Fruit fly (Drosophila melanogaster) whole organism: ENCODE data around the gene park.
A peak's percentile ranks its signal among the peaks of the same experiment; 100 is the strongest.

Source experiments
- CG8478 ChIP-seq: fragments of >200 bp; optimal IDR thresholded peaks from 2 replicates; lab custom pipeline; 2018; ENCODE audit warnings: inconsistent platforms
- Dll ChIP-seq: fragments of >200 bp; optimal IDR thresholded peaks from 2 replicates; lab custom pipeline; 2017
- EcR ChIP-seq, 2 experiments: fragments of >200 bp; optimal IDR thresholded peaks; 2 replicates each; lab custom pipeline; 2017; ENCODE audit warnings: missing biosample characterization in 2 of 2, missing genetic modification characterization in 2 of 2, missing genetic modification reagents in 2 of 2
- pan ChIP-seq: fragments of >200 bp; optimal IDR thresholded peaks from 2 replicates; lab custom pipeline; 2017
- psq ChIP-seq: fragments of >200 bp; optimal IDR thresholded peaks from 2 replicates; lab custom pipeline; 2017
- usp ChIP-seq: fragments of >200 bp; optimal IDR thresholded peaks from 2 replicates; lab custom pipeline; 2017; ENCODE audit warnings: missing biosample characterization, missing genetic modification characterization, mixed read lengths

The park gene

DNA sequence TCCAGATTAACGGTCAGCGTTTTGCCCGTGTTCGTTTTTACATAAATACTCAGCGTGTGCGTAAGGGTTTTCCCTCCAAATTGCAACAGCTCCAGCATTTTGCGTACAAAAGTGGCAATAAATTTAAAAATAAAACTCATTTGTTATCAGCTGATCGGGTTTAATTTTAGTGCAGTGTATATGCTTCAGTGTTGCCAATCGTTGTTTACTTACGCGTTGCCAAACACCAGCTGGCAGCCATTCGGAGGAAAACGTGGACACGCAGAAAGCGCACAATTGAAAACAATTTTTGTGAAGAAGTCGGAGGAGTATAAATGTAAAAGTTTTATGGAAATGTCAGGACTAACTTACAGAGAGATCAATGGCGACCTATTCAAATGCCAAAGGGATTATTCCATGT lies at the start of gene park, which contains the start of gene Targ3:
Gene park, minus strand, starts transcription at position 291 of the 400 bp plus-strand sequence.
Gene Targ3, plus strand, starts transcription at position 269 of the 400 bp plus-strand sequence.
- no peak for TF ChIP-seq psq (lab: Kevin White, UChicago)
- TF ChIP-seq CG8478 (lab: Kevin White, UChicago): no peak
- TF ChIP-seq pan (lab: Kevin White, UChicago): no peak
- TF ChIP-seq usp (GFP tag; lab: Kevin White, UChicago): no peak
- no peak for TF ChIP-seq EcR (GFP tag; optimal IDR thresholded peaks at IDR 0.05; lab: Kevin White, UChicago)
- TF ChIP-seq Dll (lab: Kevin White, UChicago): no peak

DNA sequence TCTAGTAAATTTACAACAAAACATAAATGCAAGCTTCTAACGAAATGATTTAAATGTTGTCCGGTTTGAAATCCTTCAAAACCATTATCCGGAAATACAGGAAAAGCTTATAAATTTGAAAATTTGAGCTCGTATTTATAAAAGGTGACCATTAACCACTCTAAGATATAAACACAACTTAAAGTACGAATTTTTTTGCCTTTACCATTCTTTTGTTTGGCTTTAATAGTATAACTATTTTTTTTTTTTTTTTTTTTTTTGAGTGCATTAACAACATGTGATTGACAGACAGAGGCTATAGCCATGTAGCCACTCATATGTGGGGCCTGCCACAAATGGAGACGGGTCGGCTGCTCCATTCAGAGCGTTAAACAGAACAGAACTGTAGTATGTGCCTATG lies 46.8 kb upstream of the park start:
- TF ChIP-seq EcR (GFP tag; optimal IDR thresholded peaks at IDR 0.05; lab: Kevin White, UChicago) (no peak), psq (lab: Kevin White, UChicago) (no peak), pan (lab: Kevin White, UChicago) (no peak), CG8478 (lab: Kevin White, UChicago) (no peak), Dll (lab: Kevin White, UChicago) (no peak), usp (GFP tag; lab: Kevin White, UChicago) (no peak)

DNA sequence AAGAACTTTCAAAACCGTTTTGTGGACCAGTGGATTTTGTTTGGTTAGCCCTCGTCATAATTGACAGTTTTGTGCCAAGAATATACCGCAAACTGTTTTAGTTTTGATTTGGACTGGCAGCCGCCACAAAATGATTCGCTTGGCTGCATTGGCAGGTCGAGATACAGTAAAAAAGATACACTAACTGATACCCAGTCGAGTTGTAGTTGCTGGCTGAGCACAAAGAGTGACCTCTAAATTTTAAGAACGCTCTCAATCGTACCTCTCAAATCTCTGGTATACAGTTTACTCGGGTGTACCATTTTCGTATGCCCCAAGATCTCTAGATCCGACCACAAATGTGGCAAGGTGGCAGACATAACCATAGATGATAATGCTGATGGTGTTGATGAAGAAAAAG lies 46.3 kb upstream of the park start:
- no peak for TF ChIP-seq Dll (lab: Kevin White, UChicago)
- TF ChIP-seq pan (lab: Kevin White, UChicago): no peak
- TF ChIP-seq CG8478 (lab: Kevin White, UChicago): no peak
- TF ChIP-seq EcR (GFP tag; optimal IDR thresholded peaks at IDR 0.05; lab: Kevin White, UChicago): no peak
- no peak for TF ChIP-seq usp (GFP tag; lab: Kevin White, UChicago)
- TF ChIP-seq psq (lab: Kevin White, UChicago): no peak

DNA sequence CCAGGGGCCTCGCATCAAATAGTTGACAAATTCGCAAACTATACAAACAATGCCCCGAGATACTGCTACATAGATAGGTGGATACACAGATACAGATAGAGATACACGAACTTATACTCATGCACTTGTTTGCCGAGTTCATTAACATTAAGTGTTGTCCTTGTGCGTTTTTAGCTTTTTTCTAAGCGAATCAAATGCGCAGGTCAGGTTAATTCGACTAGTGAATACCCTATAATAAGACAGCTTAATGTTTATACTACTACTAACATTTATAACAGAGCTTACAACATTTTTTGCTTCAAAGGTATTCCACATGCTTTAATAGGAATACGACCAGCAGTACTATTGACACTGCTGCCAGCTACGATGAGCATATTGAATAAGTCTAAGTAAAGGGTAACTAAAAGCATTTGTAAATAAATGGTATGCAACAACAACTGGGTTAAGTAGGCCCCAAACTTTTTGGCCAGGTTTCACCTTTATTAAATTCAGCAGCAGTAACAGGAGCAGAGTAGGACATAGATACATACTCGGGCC lies 44.9 kb upstream of the park start:
- TF ChIP-seq pan (lab: Kevin White, UChicago) (no peak), Dll (lab: Kevin White, UChicago) (no peak)

DNA sequence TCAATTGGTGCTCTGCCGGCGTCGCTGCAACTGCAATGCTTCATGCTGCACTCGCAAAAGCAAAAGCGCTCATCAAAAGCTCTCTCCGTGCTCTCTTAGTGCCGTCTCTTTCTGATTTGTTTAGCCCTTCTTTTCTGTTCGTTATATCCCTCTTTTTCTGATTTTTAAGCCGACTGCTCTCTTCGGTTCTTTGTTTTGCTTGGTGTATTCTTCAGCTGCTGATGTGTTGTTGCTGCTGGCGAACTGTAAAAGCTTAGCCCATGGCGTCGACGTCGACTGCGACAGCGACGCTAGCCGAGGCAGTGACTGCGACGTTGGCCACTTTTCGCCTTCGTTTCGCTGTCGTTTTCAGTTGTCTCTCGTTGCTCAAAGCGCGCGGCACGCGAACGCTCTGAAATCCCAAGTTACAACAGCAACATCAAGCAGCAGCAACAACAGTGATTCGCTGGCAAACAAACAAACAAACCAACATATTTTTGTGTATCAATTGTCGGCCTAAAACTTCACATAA lies 43.4 kb upstream of the park start:
- TF ChIP-seq CG8478 (lab: Kevin White, UChicago): peak; percentile 26
- TF ChIP-seq usp (GFP tag; lab: Kevin White, UChicago): no peak
- no peak for TF ChIP-seq pan (lab: Kevin White, UChicago)
- TF ChIP-seq psq (lab: Kevin White, UChicago): peak; percentile 83
- TF ChIP-seq Dll (lab: Kevin White, UChicago): peak; percentile 74
- TF ChIP-seq EcR (GFP tag; optimal IDR thresholded peaks at IDR 0.05; lab: Kevin White, UChicago): peak in 1 of 2 experiments; percentile 17

DNA sequence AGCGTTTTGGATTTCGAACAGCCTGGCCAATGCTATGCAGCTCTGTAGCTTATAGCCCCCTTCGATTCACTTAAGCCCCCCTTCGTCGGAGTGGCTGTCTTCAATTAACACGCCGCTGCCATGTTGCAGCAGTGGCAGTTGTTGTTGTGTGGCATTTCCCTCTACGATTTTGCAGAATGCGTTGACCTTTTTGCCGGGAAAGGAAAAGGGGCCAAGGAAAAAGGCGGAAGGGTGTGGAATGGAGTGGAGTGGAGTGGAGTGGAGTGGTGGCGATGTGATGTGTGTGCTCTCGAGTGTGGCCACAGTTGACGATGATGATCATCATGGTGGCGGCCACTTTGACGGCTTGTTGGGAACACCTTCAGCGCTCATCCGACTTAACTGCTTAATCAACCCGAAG lies 41.7 kb upstream of the park start:
- TF ChIP-seq pan (lab: Kevin White, UChicago): no peak
- TF ChIP-seq EcR (GFP tag; optimal IDR thresholded peaks at IDR 0.05; lab: Kevin White, UChicago): peak in 1 of 2 experiments; percentile 84
- no peak for TF ChIP-seq usp (GFP tag; lab: Kevin White, UChicago)
- TF ChIP-seq Dll (lab: Kevin White, UChicago): no peak
- no peak for TF ChIP-seq CG8478 (lab: Kevin White, UChicago)
- no peak for TF ChIP-seq psq (lab: Kevin White, UChicago)

DNA sequence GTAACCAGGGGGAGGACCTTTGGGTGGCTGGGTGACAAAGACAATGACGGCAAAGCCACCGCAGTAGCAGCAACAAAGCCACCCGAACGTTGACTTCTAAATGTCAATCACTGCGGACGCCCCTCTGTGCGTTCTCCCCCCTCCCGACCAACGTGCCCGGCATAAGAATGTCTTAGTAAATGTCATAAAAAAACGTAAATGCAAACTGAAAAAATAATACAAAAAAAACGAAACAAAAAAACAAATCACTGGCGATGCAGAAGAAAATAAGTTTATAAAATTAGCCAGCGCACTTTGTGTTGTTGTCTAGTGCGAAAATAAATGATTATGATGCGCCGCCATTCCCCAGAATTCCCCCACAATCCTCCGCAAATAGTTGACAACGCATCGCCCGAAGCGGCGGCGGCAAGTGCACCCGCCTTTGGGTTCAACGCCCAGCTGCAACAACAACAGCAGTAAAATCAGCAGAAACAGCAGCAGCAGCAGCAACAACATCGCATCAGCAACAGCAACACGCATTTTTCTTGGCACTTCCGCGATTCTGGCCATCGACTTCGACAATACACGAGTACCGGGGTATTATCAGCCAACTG lies 40.4 kb upstream of the park start:
- TF ChIP-seq EcR (GFP tag; optimal IDR thresholded peaks at IDR 0.05; lab: Kevin White, UChicago) (peak; percentile 46 to 93), Dll (lab: Kevin White, UChicago) (no peak)

DNA sequence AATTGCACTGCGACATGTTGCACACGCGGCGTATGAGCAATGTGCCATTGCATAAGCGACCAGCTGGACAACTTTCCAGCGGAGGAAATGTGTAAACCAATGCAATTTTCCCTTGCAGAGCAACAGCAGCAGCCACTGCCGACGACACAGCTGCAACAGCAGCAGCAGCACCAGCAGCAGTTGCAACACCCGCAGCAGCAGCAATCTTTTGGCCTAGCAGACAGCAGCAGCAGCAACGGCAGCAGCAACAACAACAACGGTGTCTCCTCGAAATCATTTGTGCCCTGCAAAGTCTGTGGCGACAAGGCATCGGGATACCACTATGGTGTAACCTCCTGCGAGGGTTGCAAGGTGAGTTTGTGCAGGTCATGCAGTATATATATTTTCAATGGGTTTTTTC lies 34.1 kb upstream of the park start:
- TF ChIP-seq EcR (GFP tag; optimal IDR thresholded peaks at IDR 0.05; lab: Kevin White, UChicago): no peak
- no peak for TF ChIP-seq CG8478 (lab: Kevin White, UChicago)
- TF ChIP-seq Dll (lab: Kevin White, UChicago): no peak
- no peak for TF ChIP-seq pan (lab: Kevin White, UChicago)
- no peak for TF ChIP-seq usp (GFP tag; lab: Kevin White, UChicago)
- TF ChIP-seq psq (lab: Kevin White, UChicago): no peak

DNA sequence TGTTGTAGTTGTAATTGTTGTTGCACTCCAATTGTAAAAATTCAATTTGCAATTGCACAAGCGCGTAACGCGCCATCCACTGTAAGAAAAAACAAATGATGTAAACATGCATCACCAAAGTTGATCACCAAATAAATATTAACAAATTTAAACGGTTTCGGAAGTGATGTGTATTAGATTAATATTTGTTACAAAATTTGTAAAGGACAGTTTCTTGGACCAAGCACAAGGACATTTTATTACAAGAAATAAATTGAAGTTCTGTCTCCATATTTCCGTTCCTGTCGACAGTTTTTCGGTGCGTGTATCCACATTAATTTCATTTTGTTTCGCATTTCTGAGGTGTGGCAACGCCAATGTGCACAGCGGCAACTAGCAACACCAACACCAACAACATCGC lies 33.1 kb upstream of the park start:
- no peak for TF ChIP-seq CG8478 (lab: Kevin White, UChicago)
- TF ChIP-seq Dll (lab: Kevin White, UChicago): no peak
- no peak for TF ChIP-seq EcR (GFP tag; optimal IDR thresholded peaks at IDR 0.05; lab: Kevin White, UChicago)
- TF ChIP-seq pan (lab: Kevin White, UChicago): no peak
- TF ChIP-seq psq (lab: Kevin White, UChicago): no peak
- TF ChIP-seq usp (GFP tag; lab: Kevin White, UChicago): no peak

DNA sequence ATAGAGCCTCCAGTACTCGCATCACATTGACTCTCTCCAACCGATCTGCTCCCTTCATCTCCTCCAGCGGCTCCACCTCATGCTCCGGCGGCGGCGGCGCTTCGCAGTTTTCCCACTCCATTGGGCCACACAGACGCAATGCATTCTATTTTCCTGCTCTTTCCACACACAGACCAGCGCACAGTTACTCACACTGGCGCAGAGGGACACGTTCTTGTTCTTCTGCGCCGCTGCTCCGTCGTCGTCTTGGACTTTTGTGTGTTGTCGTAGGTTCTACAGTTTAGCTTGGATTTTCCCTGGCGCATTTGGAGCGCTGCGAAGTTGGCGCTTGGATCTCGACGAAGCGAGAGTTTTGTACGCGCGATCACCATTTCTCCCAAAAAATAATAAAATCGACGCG lies 29.7 kb upstream of the park start, which contains the start of gene Eip78C:
Gene Eip78C, plus strand, starts transcription at position 301 of the 400 bp plus-strand sequence.
- TF ChIP-seq Dll (lab: Kevin White, UChicago): no peak
- no peak for TF ChIP-seq pan (lab: Kevin White, UChicago)
- TF ChIP-seq psq (lab: Kevin White, UChicago): no peak
- TF ChIP-seq EcR (GFP tag; optimal IDR thresholded peaks at IDR 0.05; lab: Kevin White, UChicago): no peak
- no peak for TF ChIP-seq CG8478 (lab: Kevin White, UChicago)
- no peak for TF ChIP-seq usp (GFP tag; lab: Kevin White, UChicago)

DNA sequence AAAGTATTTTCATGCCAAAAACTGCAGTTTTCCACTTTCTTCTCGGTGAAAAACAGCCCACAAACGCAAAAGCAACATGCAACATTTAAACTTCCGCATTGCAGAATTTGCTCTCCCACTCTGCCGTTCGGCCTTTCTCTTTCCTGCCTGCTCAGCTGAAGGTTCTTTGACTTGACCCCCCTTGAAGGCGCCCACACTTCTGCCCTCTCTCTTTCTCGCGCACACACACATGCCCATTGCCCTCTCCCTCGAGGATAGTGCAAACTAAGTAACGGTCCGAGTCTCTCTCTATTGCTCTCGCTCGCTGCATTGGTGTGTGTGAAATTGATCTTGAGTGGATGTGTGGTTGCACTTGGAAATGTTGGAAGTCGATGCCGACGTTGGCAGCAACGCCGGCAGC lies 29.0 kb upstream of the park start:
- TF ChIP-seq EcR (GFP tag; optimal IDR thresholded peaks at IDR 0.05; lab: Kevin White, UChicago): peak in 1 of 2 experiments; percentile 97
- no peak for TF ChIP-seq usp (GFP tag; lab: Kevin White, UChicago)
- no peak for TF ChIP-seq pan (lab: Kevin White, UChicago)
- TF ChIP-seq psq (lab: Kevin White, UChicago): no peak
- TF ChIP-seq CG8478 (lab: Kevin White, UChicago): no peak
